Fruit fly (Drosophila melanogaster) whole organism, wandering third instar larva: ENCODE measurements around the gene SecCl.

Experiments used
- Hr83 ChIP-seq: fragments of 200-300 bp; sonication (Bioruptor generic); optimal IDR thresholded peaks from 2 replicates; lab custom pipeline; 2016; ENCODE audit warnings: missing biosample characterization, mild to moderate bottlenecking, missing genetic modification characterization, moderate library complexity; ENCODE audit not compliant: poor library complexity, severe bottlenecking
- Mio ChIP-seq: sonication (Bioruptor generic); optimal IDR thresholded peaks from 2 replicates; lab custom pipeline; 2016; ENCODE audit warnings: missing biosample characterization, missing genetic modification characterization
- N ChIP-seq: fragments of >200 bp; optimal IDR thresholded peaks from 2 replicates; lab custom pipeline; 2018; ENCODE audit warnings: missing biosample characterization, missing external identifiers, missing genetic modification characterization
- Vsx2 ChIP-seq: fragments of 200-300, 225-300 bp; sonication (Bioruptor generic); optimal IDR thresholded peaks from 2 replicates; lab custom pipeline; 2018; ENCODE audit warnings: missing biosample characterization, missing genetic modification characterization; ENCODE audit not compliant: partially characterized antibody
- brk ChIP-seq: fragments of 200-800 bp; sonication (Bioruptor generic); optimal IDR thresholded peaks from 2 replicates; lab custom pipeline; 2016; ENCODE audit warnings: missing biosample characterization, mild to moderate bottlenecking, missing genetic modification characterization
- dmrt93B ChIP-seq: fragments of 200-800 bp; sonication (Bioruptor generic); optimal IDR thresholded peaks from 2 replicates; lab custom pipeline; 2018; ENCODE audit warnings: missing biosample characterization, mild to moderate bottlenecking, missing genetic modification characterization
- fru ChIP-seq: fragments of 200-800 bp; sonication (Bioruptor generic); optimal IDR thresholded peaks from 3 replicates; lab custom pipeline; 2016; ENCODE audit warnings: missing biosample characterization, mild to moderate bottlenecking, missing genetic modification characterization
- h ChIP-seq: fragments of 200-800 bp; sonication (Bioruptor generic); optimal IDR thresholded peaks from 3 replicates; lab custom pipeline; 2016; ENCODE audit warnings: missing biosample characterization, mild to moderate bottlenecking, missing genetic modification characterization
- pan ChIP-seq: fragments of >200 bp; optimal IDR thresholded peaks from 2 replicates; lab custom pipeline; 2017
- rgr ChIP-seq: fragments of 200-800 bp; sonication (Bioruptor generic); optimal IDR thresholded peaks from 3 replicates; lab custom pipeline; 2016; ENCODE audit warnings: missing biosample characterization, mild to moderate bottlenecking, missing genetic modification characterization

- TF ChIP-seq N (GFP tag; lab: Kevin White, UChicago) (no peak), Vsx2 (GFP tag; lab: Kevin White, UChicago) (no peak), brk (GFP tag; lab: Kevin White, UChicago) (no peak), h (GFP tag; lab: Kevin White, UChicago) (no peak), dmrt93B (GFP tag; lab: Kevin White, UChicago) (no peak), rgr (no peak), fru (GFP tag; lab: Kevin White, UChicago) (no peak), Mio (GFP tag; lab: Kevin White, UChicago) (no peak), Hr83 (no peak), pan (lab: Kevin White, UChicago) (no peak)
These were observed 21.7 kb downstream of the SecCl start for dm6 chr3L:17491646-17492045.
